Fruit fly (Drosophila melanogaster) whole organism, embryonic: ENCODE data around the gene CG31205.

Experiments used
- Adf1 ChIP-seq: fragments of 200-800 bp; sonication (Bioruptor generic); IDR thresholded peaks from 2 replicates; pipeline ENCODE4 v1.3.6; 2022; ENCODE audit warnings: missing biosample characterization, missing genetic modification characterization
- Atf-2 ChIP-seq: fragments of 200-800 bp; sonication (Bioruptor generic); optimal IDR thresholded peaks from 2 replicates; lab custom pipeline; 2016; ENCODE audit warnings: missing biosample characterization, missing genetic modification characterization
- CG1024 ChIP-seq: fragments of 200-800 bp; sonication (Bioruptor generic); IDR thresholded peaks from 2 replicates; pipeline ENCODE4 v1.3.6; 2022; ENCODE audit warnings: missing biosample characterization, missing genetic modification characterization
- CG10366 ChIP-seq: fragments of 200-800 bp; sonication (Bioruptor generic); IDR thresholded peaks from 2 replicates; pipeline ENCODE4 v1.3.6; 2022; ENCODE audit warnings: missing biosample characterization, missing genetic modification characterization
- CG10431 ChIP-seq: fragments of 200-800 bp; sonication (Bioruptor generic); optimal IDR thresholded peaks from 3 replicates; lab custom pipeline; 2018; ENCODE audit warnings: missing biosample characterization, mild to moderate bottlenecking, missing genetic modification characterization
- CG11085 ChIP-seq: fragments of 200-800 bp; sonication (Bioruptor generic); IDR thresholded peaks from 2 replicates; pipeline ENCODE4 v1.3.6; 2022; ENCODE audit warnings: missing biosample characterization, missing genetic modification characterization
- CG11504 ChIP-seq: fragments of 200-800 bp; sonication (Bioruptor generic); optimal IDR thresholded peaks from 3 replicates; lab custom pipeline; 2019; ENCODE audit warnings: missing biosample characterization, mild to moderate bottlenecking, missing genetic modification characterization, moderate library complexity
- CG12769 ChIP-seq: fragments of 200-800 bp; sonication (Bioruptor generic); optimal IDR thresholded peaks from 2 replicates; lab custom pipeline; 2019; ENCODE audit warnings: missing biosample characterization, mild to moderate bottlenecking, missing genetic modification characterization, moderate library complexity
- CG13287 ChIP-seq: fragments of 200-800 bp; sonication (Bioruptor generic); IDR thresholded peaks from 2 replicates; pipeline ENCODE4 v1.3.6; 2022; ENCODE audit warnings: missing biosample characterization, missing genetic modification characterization; ENCODE audit not compliant: partially characterized antibody
- CG13624 ChIP-seq: fragments of 200-800 bp; sonication (Bioruptor generic); optimal IDR thresholded peaks from 2 replicates; lab custom pipeline; 2016; ENCODE audit warnings: missing biosample characterization, missing genetic modification characterization
- CG14965 ChIP-seq: fragments of 200-800 bp; sonication (Bioruptor generic); optimal IDR thresholded peaks from 2 replicates; lab custom pipeline; 2016; ENCODE audit warnings: missing biosample characterization, missing genetic modification characterization, borderline replicate concordance
- CG1529 ChIP-seq: fragments of 200-800 bp; sonication (Bioruptor generic); optimal IDR thresholded peaks from 3 replicates; lab custom pipeline; 2018; ENCODE audit warnings: missing biosample characterization, missing genetic modification characterization
- CG1647 ChIP-seq: fragments of 200-800 bp; sonication (Bioruptor generic); optimal IDR thresholded peaks from 3 replicates; lab custom pipeline; 2016; ENCODE audit warnings: missing biosample characterization, missing genetic modification characterization
- CG17612 ChIP-seq: fragments of 200-800 bp; sonication (Bioruptor generic); IDR thresholded peaks from 2 replicates; pipeline ENCODE4 v1.3.6; 2022; ENCODE audit warnings: missing biosample characterization, missing genetic modification characterization
- CG17802 ChIP-seq: fragments of 200-800 bp; sonication (Bioruptor generic); optimal IDR thresholded peaks from 2 replicates; lab custom pipeline; 2018; ENCODE audit warnings: missing biosample characterization, mild to moderate bottlenecking, missing genetic modification characterization, moderate library complexity
- CG1792 ChIP-seq: fragments of 200-800 bp; sonication (Bioruptor generic); optimal IDR thresholded peaks from 2 replicates; lab custom pipeline; 2016; ENCODE audit warnings: missing biosample characterization, missing genetic modification characterization
- CG18764 ChIP-seq: fragments of 200-800 bp; sonication (Bioruptor generic); optimal IDR thresholded peaks from 3 replicates; lab custom pipeline; 2016; ENCODE audit warnings: missing biosample characterization, missing genetic modification characterization
- CG2202 ChIP-seq: fragments of 200-800 bp; sonication (Bioruptor generic); optimal IDR thresholded peaks from 2 replicates; lab custom pipeline; 2018; ENCODE audit warnings: missing biosample characterization, mild to moderate bottlenecking, missing genetic modification characterization
- CG3847 ChIP-seq: fragments of 200-800 bp; sonication (Bioruptor generic); IDR thresholded peaks from 2 replicates; pipeline ENCODE4 v1.3.6; 2022; ENCODE audit warnings: missing biosample characterization, missing genetic modification characterization
- CG5180 ChIP-seq: fragments of 200-800 bp; sonication (Bioruptor generic); optimal IDR thresholded peaks from 3 replicates; lab custom pipeline; 2017; ENCODE audit warnings: missing biosample characterization, missing genetic modification characterization, mild to moderate bottlenecking, moderate library complexity, missing genetic modification reagents
- CG6854 ChIP-seq: fragments of 200-800 bp; sonication (Bioruptor generic); optimal IDR thresholded peaks from 3 replicates; lab custom pipeline; 2017; ENCODE audit warnings: missing biosample characterization, mild to moderate bottlenecking, missing genetic modification characterization
- CG8281 ChIP-seq: fragments of 200-800 bp; sonication (Bioruptor generic); optimal IDR thresholded peaks from 2 replicates; lab custom pipeline; 2018; ENCODE audit warnings: missing biosample characterization, mild to moderate bottlenecking, missing genetic modification characterization, moderate library complexity
- CG8290 ChIP-seq, 3 experiments: fragments of 200-800 bp; sonication (Bioruptor generic); optimal IDR thresholded peaks; 2 replicates each; lab custom pipeline; 2016 to 2019; ENCODE audit warnings: missing biosample characterization in 3 of 3, missing genetic modification characterization in 3 of 3, mild to moderate bottlenecking in 2 of 3, moderate library complexity in 1 of 3
- CG8388 ChIP-seq: fragments of 200-800 bp; sonication (Bioruptor generic); optimal IDR thresholded peaks from 2 replicates; lab custom pipeline; 2019; ENCODE audit warnings: missing biosample characterization, mild to moderate bottlenecking, missing genetic modification characterization, moderate library complexity
- CG8765 ChIP-seq: fragments of 200-800 bp; sonication (Bioruptor generic); IDR thresholded peaks from 2 replicates; pipeline ENCODE4 v1.3.6; 2022; ENCODE audit warnings: missing biosample characterization, missing genetic modification characterization
- CG9797 ChIP-seq: fragments of 200-800 bp; sonication (Bioruptor generic); optimal IDR thresholded peaks from 3 replicates; lab custom pipeline; 2018; ENCODE audit warnings: missing biosample characterization, mild to moderate bottlenecking, missing genetic modification characterization
- CG9932 ChIP-seq: fragments of 200-800 bp; sonication (Bioruptor generic); IDR thresholded peaks from 2 replicates; pipeline ENCODE4 v1.3.6; 2022; ENCODE audit warnings: missing biosample characterization, missing genetic modification characterization
- Chrac-16 ChIP-seq: fragments of 200-800 bp; sonication (Bioruptor generic); optimal IDR thresholded peaks from 3 replicates; lab custom pipeline; 2016; ENCODE audit warnings: missing biosample characterization, missing genetic modification characterization
- D19B ChIP-seq: fragments of 200-800 bp; sonication (Bioruptor generic); optimal IDR thresholded peaks from 2 replicates; lab custom pipeline; 2017; ENCODE audit warnings: missing biosample characterization, mild to moderate bottlenecking, missing genetic modification characterization
- GATAe ChIP-seq: fragments of 200-800 bp; sonication (Bioruptor generic); conservative IDR thresholded peaks from 2 replicates; pipeline ENCODE4 v1.3.6; 2022; ENCODE audit warnings: missing biosample characterization, missing genetic modification characterization
- HLHmδ ChIP-seq: fragments of 200-800 bp; sonication (Bioruptor generic); optimal IDR thresholded peaks from 2 replicates; lab custom pipeline; 2018; ENCODE audit warnings: missing biosample characterization, mild to moderate bottlenecking, missing genetic modification characterization, moderate library complexity
- Hr78 ChIP-seq, 2 experiments: fragments of 200-800 bp in 1 of 2; fragments of >200 bp in 1 of 2; sonication (Bioruptor generic) in 1 of 2; optimal IDR thresholded peaks; 2 replicates each; lab custom pipeline; 2017 to 2019; ENCODE audit warnings: missing biosample characterization in 2 of 2, missing genetic modification characterization in 2 of 2, mild to moderate bottlenecking in 1 of 2, moderate library complexity in 1 of 2
- MESR4 ChIP-seq: fragments of 200-800 bp; sonication (Bioruptor generic); optimal IDR thresholded peaks from 2 replicates; lab custom pipeline; 2018; ENCODE audit warnings: missing biosample characterization, mild to moderate bottlenecking, missing genetic modification characterization, moderate library complexity
- Nf-YB ChIP-seq: fragments of 200-800 bp; sonication (Bioruptor generic); optimal IDR thresholded peaks from 3 replicates; lab custom pipeline; 2019; ENCODE audit warnings: missing biosample characterization, mild to moderate bottlenecking, missing genetic modification characterization, moderate library complexity
- aop ChIP-seq: fragments of 200-800 bp; sonication (Bioruptor generic); IDR thresholded peaks from 2 replicates; pipeline ENCODE4 v1.3.6; 2022; ENCODE audit warnings: missing biosample characterization, missing genetic modification characterization
- bab2 ChIP-seq: fragments of 200-800 bp; sonication (Bioruptor generic); optimal IDR thresholded peaks from 2 replicates; lab custom pipeline; 2016; ENCODE audit warnings: missing biosample characterization, missing genetic modification characterization
- cas ChIP-seq: fragments of 200-800 bp; sonication (Bioruptor generic); IDR thresholded peaks from 2 replicates; pipeline ENCODE4 v1.3.6; 2022; ENCODE audit warnings: missing biosample characterization, missing genetic modification characterization
- cwo ChIP-seq: fragments of 200-800 bp; sonication (Bioruptor generic); optimal IDR thresholded peaks from 3 replicates; lab custom pipeline; 2017; ENCODE audit warnings: missing biosample characterization, missing genetic modification characterization, mild to moderate bottlenecking, moderate library complexity, missing genetic modification reagents
- danr ChIP-seq: fragments of 200-800 bp; sonication (Bioruptor generic); IDR thresholded peaks from 2 replicates; pipeline ENCODE4 v1.3.6; 2022; ENCODE audit warnings: missing biosample characterization, missing genetic modification characterization
- ftz-f1 ChIP-seq: fragments of 200-800 bp; sonication (Bioruptor generic); optimal IDR thresholded peaks from 2 replicates; lab custom pipeline; 2016; ENCODE audit warnings: missing biosample characterization, missing genetic modification characterization
- fu2 ChIP-seq: fragments of 200-800 bp; sonication (Bioruptor generic); optimal IDR thresholded peaks from 2 replicates; lab custom pipeline; 2016; ENCODE audit warnings: missing biosample characterization, missing genetic modification characterization
- gcm2 ChIP-seq: fragments of 200-800 bp; sonication (Bioruptor generic); optimal IDR thresholded peaks from 2 replicates; lab custom pipeline; 2016; ENCODE audit warnings: missing biosample characterization, missing genetic modification characterization
- gsb-n ChIP-seq: fragments of 200-800 bp; sonication (Bioruptor generic); optimal IDR thresholded peaks from 3 replicates; lab custom pipeline; 2018; ENCODE audit warnings: missing biosample characterization, mild to moderate bottlenecking, missing genetic modification characterization
- lmd ChIP-seq: fragments of 200-800 bp; sonication (Bioruptor generic); IDR thresholded peaks from 2 replicates; pipeline ENCODE4 v1.3.6; 2022; ENCODE audit warnings: missing biosample characterization, missing genetic modification characterization
- lola ChIP-seq, 3 experiments: fragments of >200 bp in 2 of 3; fragments of 200-800 bp in 1 of 3; sonication (Bioruptor generic) in 1 of 3; optimal IDR thresholded peaks; 2 replicates each; lab custom pipeline; 2017 to 2019; ENCODE audit warnings: missing biosample characterization in 3 of 3, missing genetic modification characterization in 3 of 3, mild to moderate bottlenecking in 1 of 3, moderate library complexity in 1 of 3
- nau ChIP-seq: fragments of 200-800 bp; sonication (Bioruptor generic); optimal IDR thresholded peaks from 3 replicates; lab custom pipeline; 2017; ENCODE audit warnings: missing biosample characterization, mild to moderate bottlenecking, missing genetic modification characterization, missing genetic modification reagents
- nom ChIP-seq: fragments of 200-800 bp; sonication (Bioruptor generic); optimal IDR thresholded peaks from 2 replicates; lab custom pipeline; 2017; ENCODE audit warnings: missing biosample characterization, missing genetic modification characterization, mild to moderate bottlenecking, moderate library complexity, missing genetic modification reagents
- row ChIP-seq: fragments of 200-800 bp; sonication (Bioruptor generic); IDR thresholded peaks from 3 replicates; pipeline ENCODE4 v1.3.6; 2022; ENCODE audit warnings: missing biosample characterization, missing genetic modification characterization
- tin ChIP-seq: fragments of 200-800 bp; sonication (Bioruptor generic); optimal IDR thresholded peaks from 3 replicates; lab custom pipeline; 2016; ENCODE audit warnings: missing biosample characterization, missing genetic modification characterization
- vfl ChIP-seq: fragments of 200-800 bp; sonication (Bioruptor generic); optimal IDR thresholded peaks from 2 replicates; lab custom pipeline; 2016; ENCODE audit warnings: missing biosample characterization, missing genetic modification characterization

CG31205 gene

dm6 chr3R:20762175-20762795 is 30.9 kb downstream of the CG31205 start, which contains the start of gene CG31195 (continued):
- TF ChIP-seq CG11504 (tag; lab: Kevin White, UChicago) (no peak), row (GFP tag; lab: Robert Waterston, UW) (peak; percentile 58), CG1529 (GFP tag; lab: Kevin White, UChicago) (no peak), GATAe (GFP tag; lab: Robert Waterston, UW) (no peak), CG13287 (GFP tag; lab: Robert Waterston, UW) (peak; percentile 84), bab2 (GFP tag; lab: Kevin White, UChicago) (no peak), MESR4 (peak; percentile 86), gsb-n (tag; lab: Kevin White, UChicago) (no peak), CG6854 (GFP tag; lab: Kevin White, UChicago) (no peak), CG8388 (GFP tag; lab: Kevin White, UChicago) (no peak), CG10366 (GFP tag; lab: Robert Waterston, UW) (no peak), CG3847 (GFP tag; lab: Robert Waterston, UW) (no peak), gcm2 (GFP tag; lab: Kevin White, UChicago) (no peak), CG10431 (GFP tag; lab: Kevin White, UChicago) (no peak), CG12769 (no peak), vfl (no peak), fu2 (GFP tag; lab: Kevin White, UChicago) (no peak), danr (GFP tag; lab: Robert Waterston, UW) (no peak), CG2202 (tag; lab: Kevin White, UChicago) (no peak), tin (GFP tag; lab: Kevin White, UChicago) (peak; percentile 9), Adf1 (GFP tag; lab: Robert Waterston, UW) (no peak), CG8765 (no peak), Chrac-16 (no peak), nau (GFP tag; lab: Kevin White, UChicago) (no peak), CG1792 (GFP tag; lab: Kevin White, UChicago) (no peak), cwo (GFP tag; lab: Kevin White, UChicago) (no peak), lmd (GFP tag; lab: Robert Waterston, UW) (no peak), Atf-2 (GFP tag; lab: Kevin White, UChicago) (no peak), CG5180 (GFP tag; lab: Kevin White, UChicago) (no peak), CG17612 (GFP tag; lab: Robert Waterston, UW) (no peak), CG13624 (peak; percentile 17), CG8281 (tag; lab: Kevin White, UChicago) (no peak), CG1024 (GFP tag; lab: Robert Waterston, UW) (no peak), D19B (GFP tag; lab: Kevin White, UChicago) (no peak), CG1647 (GFP tag; lab: Kevin White, UChicago) (no peak), nom (GFP tag; lab: Kevin White, UChicago) (no peak), CG8290 (GFP tag; optimal IDR thresholded peaks at IDR 0.05; lab: Kevin White, UChicago) (peak; percentile 66), CG8290 (tag; optimal IDR thresholded peaks at IDR 0.05; lab: Kevin White, UChicago) (peak in 1 of 2 experiments; percentile 21), Nf-YB (GFP tag; lab: Kevin White, UChicago) (no peak), CG14965 (GFP tag; lab: Kevin White, UChicago) (no peak), ftz-f1 (GFP tag; lab: Kevin White, UChicago) (no peak), CG9797 (GFP tag; lab: Kevin White, UChicago) (no peak), CG9932 (GFP tag; lab: Robert Waterston, UW) (peak; percentile 34; the same call in 1 of the 2 replicates), CG17802 (tag; lab: Kevin White, UChicago) (no peak), CG18764 (no peak), cas (GFP tag; lab: Robert Waterston, UW) (no peak), Hr78 (GFP tag; optimal IDR thresholded peaks at IDR 0.05; lab: Kevin White, UChicago) (no peak), HLHmδ (no peak), lola (GFP tag; optimal IDR thresholded peaks at IDR 0.05; lab: Kevin White, UChicago) (peak in 1 of 3 experiments; percentile 30), aop (GFP tag; lab: Robert Waterston, UW) (no peak), CG11085 (no peak)
